Worm (Caenorhabditis elegans) whole organism, late embryonic: ENCODE results near the gene T12B5.15.

Experiments
- C08G9.2 ChIP-seq: sonication (generic microtip); optimal IDR thresholded peaks from 2 replicates; lab custom pipeline; 2016; ENCODE audit warnings: mild to moderate bottlenecking, missing genetic modification characterization, moderate library complexity, missing compliant biosample characterization
- C38D4.7 ChIP-seq: fragments of 200-800 bp; sonication (Bioruptor generic); optimal IDR thresholded peaks from 2 replicates; lab custom pipeline; 2018; ENCODE audit warnings: mild to moderate bottlenecking, missing genetic modification characterization, moderate library complexity, missing compliant biosample characterization
- T23F11.4 ChIP-seq: fragments of 200-800 bp; sonication (Bioruptor generic); optimal IDR thresholded peaks from 2 replicates; lab custom pipeline; 2018; ENCODE audit warnings: mild to moderate bottlenecking, missing genetic modification characterization, missing compliant biosample characterization
- ahr-1 ChIP-seq: sonication (generic microtip); optimal IDR thresholded peaks from 2 replicates; lab custom pipeline; 2016; ENCODE audit warnings: missing genetic modification characterization, missing compliant biosample characterization
- ceh-14 ChIP-seq: sonication (generic microtip); optimal IDR thresholded peaks from 2 replicates; lab custom pipeline; 2016; ENCODE audit warnings: missing genotype, missing genetic modification characterization, missing compliant biosample characterization
- ceh-18 ChIP-seq: sonication (generic microtip); optimal IDR thresholded peaks from 2 replicates; lab custom pipeline; 2016; ENCODE audit warnings: missing genetic modification characterization, missing compliant biosample characterization
- ceh-2 ChIP-seq: sonication (generic microtip); optimal IDR thresholded peaks from 2 replicates; lab custom pipeline; 2016; ENCODE audit warnings: missing genotype, missing genetic modification characterization, missing compliant biosample characterization
- ceh-30 ChIP-seq: fragments of 150-350 bp; optimal IDR thresholded peaks from 2 replicates; lab custom pipeline; 2014; ENCODE audit warnings: missing biosample characterization, missing genetic modification characterization
- ceh-31 ChIP-seq: sonication (generic microtip); optimal IDR thresholded peaks from 2 replicates; lab custom pipeline; 2016; ENCODE audit warnings: missing genetic modification characterization, missing compliant biosample characterization
- ceh-34 ChIP-seq: sonication (generic microtip); optimal IDR thresholded peaks from 2 replicates; lab custom pipeline; 2016; ENCODE audit warnings: mild to moderate bottlenecking, missing genetic modification characterization, missing compliant biosample characterization
- ceh-45 ChIP-seq: fragments of 200-800 bp; sonication (Bioruptor generic); IDR thresholded peaks from 2 replicates; pipeline ENCODE4 v1.3.6; 2022; ENCODE audit warnings: missing genetic modification reagents, missing genetic modification characterization, missing compliant biosample characterization
- ceh-48 ChIP-seq: sonication (generic microtip); optimal IDR thresholded peaks from 2 replicates; lab custom pipeline; 2016; ENCODE audit warnings: missing genetic modification characterization, inconsistent platforms, missing compliant biosample characterization
- ceh-6 ChIP-seq: fragments of 200-800 bp; sonication (Bioruptor generic); optimal IDR thresholded peaks from 2 replicates; lab custom pipeline; 2018; ENCODE audit warnings: mild to moderate bottlenecking, missing genetic modification characterization, missing compliant biosample characterization
- ceh-9 ChIP-seq: sonication (generic microtip); optimal IDR thresholded peaks from 2 replicates; lab custom pipeline; 2016; ENCODE audit warnings: mild to moderate bottlenecking, missing genetic modification characterization, inconsistent platforms, missing compliant biosample characterization
- che-1 ChIP-seq: sonication (generic microtip); optimal IDR thresholded peaks from 2 replicates; lab custom pipeline; 2016; ENCODE audit warnings: mild to moderate bottlenecking, missing genetic modification characterization, missing compliant biosample characterization
- dve-1 ChIP-seq: sonication (generic microtip); optimal IDR thresholded peaks from 2 replicates; lab custom pipeline; 2017; ENCODE audit warnings: antibody characterized with exemption, mild to moderate bottlenecking, missing genetic modification characterization, missing compliant biosample characterization
- elt-2 ChIP-seq: sonication (generic microtip); optimal IDR thresholded peaks from 2 replicates; lab custom pipeline; 2016; ENCODE audit warnings: missing genetic modification reagents, missing genetic modification characterization, missing compliant biosample characterization
- elt-4 ChIP-seq: sonication (generic microtip); optimal IDR thresholded peaks from 2 replicates; lab custom pipeline; 2016; ENCODE audit warnings: missing genetic modification characterization, missing compliant biosample characterization
- ets-4 ChIP-seq: sonication (generic microtip); optimal IDR thresholded peaks from 2 replicates; lab custom pipeline; 2016; ENCODE audit warnings: missing genetic modification characterization, missing compliant biosample characterization
- eyg-1 ChIP-seq: sonication (generic microtip); optimal IDR thresholded peaks from 2 replicates; lab custom pipeline; 2016; ENCODE audit warnings: missing genotype, missing genetic modification characterization, missing compliant biosample characterization
- fax-1 ChIP-seq: sonication (generic microtip); optimal IDR thresholded peaks from 2 replicates; lab custom pipeline; 2016; ENCODE audit warnings: missing genotype, missing genetic modification characterization, missing compliant biosample characterization
- fkh-6 ChIP-seq: sonication (generic microtip); optimal IDR thresholded peaks from 2 replicates; lab custom pipeline; 2016; ENCODE audit warnings: missing genetic modification characterization, missing compliant biosample characterization
- gmeb-2 ChIP-seq: sonication (generic microtip); optimal IDR thresholded peaks from 2 replicates; lab custom pipeline; 2016; ENCODE audit warnings: missing genetic modification characterization, inconsistent platforms, missing compliant biosample characterization
- hlh-15 ChIP-seq: sonication (generic microtip); optimal IDR thresholded peaks from 2 replicates; lab custom pipeline; 2016; ENCODE audit warnings: missing genetic modification characterization, missing compliant biosample characterization
- hlh-6 ChIP-seq: sonication (generic microtip); optimal IDR thresholded peaks from 2 replicates; lab custom pipeline; 2016; ENCODE audit warnings: missing genotype, missing genetic modification characterization, missing compliant biosample characterization
- hlh-8 ChIP-seq: sonication (generic microtip); optimal IDR thresholded peaks from 2 replicates; lab custom pipeline; 2016; ENCODE audit warnings: missing genotype, missing genetic modification characterization, missing compliant biosample characterization
- lin-11 ChIP-seq: fragments of 200-800 bp; sonication (Bioruptor generic); optimal IDR thresholded peaks from 2 replicates; lab custom pipeline; 2018; ENCODE audit warnings: mild to moderate bottlenecking, missing genetic modification characterization, missing compliant biosample characterization
- madf-2 ChIP-seq: sonication (generic microtip); optimal IDR thresholded peaks from 2 replicates; lab custom pipeline; 2017; ENCODE audit warnings: missing genetic modification characterization, missing compliant biosample characterization
- mec-3 ChIP-seq: sonication (generic microtip); optimal IDR thresholded peaks from 2 replicates; lab custom pipeline; 2016; ENCODE audit warnings: borderline replicate concordance, missing genetic modification characterization, missing compliant biosample characterization
- nfya-1 ChIP-seq: sonication (generic microtip); optimal IDR thresholded peaks from 2 replicates; lab custom pipeline; 2017; ENCODE audit warnings: missing genetic modification characterization, mild to moderate bottlenecking, missing compliant biosample characterization, antibody characterized with exemption, moderate library complexity
- pag-3 ChIP-seq: sonication (generic microtip); optimal IDR thresholded peaks from 2 replicates; lab custom pipeline; 2016; ENCODE audit warnings: missing compliant biosample characterization, missing genetic modification characterization, borderline replicate concordance
- pat-9 ChIP-seq: fragments of 200-800 bp; sonication (Bioruptor generic); optimal IDR thresholded peaks from 2 replicates; lab custom pipeline; 2018; ENCODE audit warnings: mild to moderate bottlenecking, missing genetic modification characterization, moderate library complexity, missing compliant biosample characterization
- pqm-1 ChIP-seq: sonication (generic microtip); optimal IDR thresholded peaks from 2 replicates; lab custom pipeline; 2016; ENCODE audit warnings: missing genetic modification characterization, missing compliant biosample characterization
- pros-1 ChIP-seq: fragments of 150-350 bp; optimal IDR thresholded peaks from 2 replicates; lab custom pipeline; 2014; ENCODE audit warnings: missing biosample characterization, missing genetic modification reagents, missing genetic modification characterization
- ref-2 ChIP-seq: sonication (generic microtip); optimal IDR thresholded peaks from 2 replicates; lab custom pipeline; 2016; ENCODE audit warnings: missing genetic modification characterization, missing compliant biosample characterization
- rnt-1 ChIP-seq: sonication (generic microtip); optimal IDR thresholded peaks from 2 replicates; lab custom pipeline; 2016; ENCODE audit warnings: missing genetic modification characterization, missing compliant biosample characterization
- sdc-2 ChIP-seq: sonication (generic microtip); optimal IDR thresholded peaks from 2 replicates; lab custom pipeline; 2016; ENCODE audit warnings: missing genotype, missing genetic modification characterization, missing compliant biosample characterization
- sox-2 ChIP-seq: fragments of 200-800 bp; sonication (Bioruptor generic); IDR thresholded peaks from 2 replicates; pipeline ENCODE4 v1.3.6; 2022; ENCODE audit warnings: missing genetic modification reagents, missing genetic modification characterization, missing compliant biosample characterization
- sox-4 ChIP-seq: sonication (generic microtip); optimal IDR thresholded peaks from 2 replicates; lab custom pipeline; 2017; ENCODE audit warnings: mild to moderate bottlenecking, missing genetic modification characterization, inconsistent platforms, missing compliant biosample characterization
- tbx-7 ChIP-seq: sonication (generic microtip); optimal IDR thresholded peaks from 2 replicates; lab custom pipeline; 2016; ENCODE audit warnings: missing genotype, missing genetic modification characterization, missing compliant biosample characterization
- ttx-3 ChIP-seq: sonication (generic microtip); optimal IDR thresholded peaks from 2 replicates; lab custom pipeline; 2016; ENCODE audit warnings: missing genetic modification reagents, missing genetic modification characterization, missing compliant biosample characterization
- unc-42 ChIP-seq: sonication (generic microtip); optimal IDR thresholded peaks from 2 replicates; lab custom pipeline; 2016; ENCODE audit warnings: missing genotype, missing genetic modification characterization, missing compliant biosample characterization
- zip-5 ChIP-seq: sonication (generic microtip); optimal IDR thresholded peaks from 2 replicates; lab custom pipeline; 2016; ENCODE audit warnings: missing genetic modification characterization, missing compliant biosample characterization
- ztf-16 ChIP-seq: sonication (generic microtip); optimal IDR thresholded peaks from 2 replicates; lab custom pipeline; 2017; ENCODE audit warnings: missing genetic modification characterization, missing compliant biosample characterization

T12B5.15 gene

DNA sequence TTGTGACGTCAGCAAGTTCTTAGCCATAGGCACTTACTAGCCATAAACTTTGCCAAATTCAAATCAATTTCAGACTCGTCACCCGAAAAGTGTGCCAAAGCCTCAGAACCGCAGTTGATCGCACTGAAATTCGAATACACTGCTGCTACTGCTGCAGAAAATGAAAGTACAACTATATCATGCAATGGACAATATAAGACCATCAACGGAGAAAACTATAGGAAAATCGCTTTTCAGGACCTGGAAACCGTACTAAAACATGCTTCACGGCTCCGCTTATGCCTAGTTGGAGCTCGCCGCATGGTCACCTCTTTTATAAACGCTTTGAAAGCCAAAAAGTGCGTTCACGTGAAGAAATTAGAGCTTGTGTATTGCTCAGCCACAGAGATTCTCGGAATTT is 15.9 kb downstream of the T12B5.15 start, which contains the start of gene fbxa-22:
Gene fbxa-22 (plus strand): TSS at position 301 of the 400 bp plus-strand sequence.
- TF ChIP-seq pag-3 (tag; lab: Kevin White, UChicago) (no peak), sdc-2 (tag; lab: Kevin White, UChicago) (no peak), ceh-31 (tag; lab: Kevin White, UChicago) (no peak), hlh-8 (tag; lab: Kevin White, UChicago) (no peak), nfya-1 (tag; lab: Kevin White, UChicago) (no peak), fax-1 (no peak), pros-1 (tag; lab: Kevin White, UChicago) (no peak), fkh-6 (tag; lab: Kevin White, UChicago) (no peak), ahr-1 (tag; lab: Kevin White, UChicago) (no peak)

ce11 chrIII:937961-938360 is 16.5 kb downstream of the T12B5.15 start, which contains the start of gene fbxa-56:
fbxa-56 (minus strand) TSS chrIII:938061.
- TF ChIP-seq ceh-30 (tag; lab: Kevin White, UChicago), result no peak
- no peak for TF ChIP-seq pros-1 (tag; lab: Kevin White, UChicago)
- no peak for TF ChIP-seq sdc-2 (tag; lab: Kevin White, UChicago)
- no peak for TF ChIP-seq madf-2 (tag; lab: Kevin White, UChicago)
- no peak for TF ChIP-seq dve-1 (tag; lab: Kevin White, UChicago)
- TF ChIP-seq hlh-15 (tag; lab: Kevin White, UChicago), result no peak
- TF ChIP-seq ahr-1 (tag; lab: Kevin White, UChicago), result no peak
- no peak for TF ChIP-seq ceh-9 (tag; lab: Kevin White, UChicago)
- no peak for TF ChIP-seq hlh-8 (tag; lab: Kevin White, UChicago)
- TF ChIP-seq ceh-45 (GFP tag; lab: Robert Waterston, UW), result no peak
- no peak for TF ChIP-seq mec-3 (tag; lab: Kevin White, UChicago)
- no peak for TF ChIP-seq sox-2
- no peak for TF ChIP-seq gmeb-2 (tag; lab: Kevin White, UChicago)
- TF ChIP-seq ttx-3 (tag; lab: Kevin White, UChicago), result no peak
- no peak for TF ChIP-seq ceh-18 (tag; lab: Kevin White, UChicago)

DNA sequence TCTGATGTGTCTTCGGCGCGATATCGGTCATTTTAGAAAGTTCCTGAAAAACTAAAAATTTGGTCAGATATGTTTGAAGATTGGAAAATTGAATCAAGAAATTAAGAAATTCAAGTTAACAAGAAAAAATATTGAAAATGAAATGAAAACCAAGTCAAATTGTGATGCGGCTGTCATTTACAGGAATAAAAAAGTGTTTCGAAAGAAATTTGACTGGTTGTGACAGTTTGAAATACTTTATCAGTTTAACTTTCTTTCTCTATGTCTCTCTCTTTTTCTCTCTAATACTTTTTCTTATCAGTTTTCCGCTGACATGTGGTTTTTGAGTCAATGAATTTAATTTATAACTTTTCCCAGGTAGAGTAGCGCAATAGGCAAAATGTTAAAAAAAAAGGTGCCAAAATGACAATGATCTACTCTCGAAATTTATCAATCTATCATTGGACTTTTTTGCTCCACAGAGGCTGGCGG is 18.4 kb downstream of the T12B5.15 start, which contains the start of gene fbxa-55:
Gene fbxa-55 (minus strand): TSS at position 51 of the 471 bp plus-strand sequence.
- TF ChIP-seq lin-11 (tag; lab: Kevin White, UChicago), result no peak

DNA sequence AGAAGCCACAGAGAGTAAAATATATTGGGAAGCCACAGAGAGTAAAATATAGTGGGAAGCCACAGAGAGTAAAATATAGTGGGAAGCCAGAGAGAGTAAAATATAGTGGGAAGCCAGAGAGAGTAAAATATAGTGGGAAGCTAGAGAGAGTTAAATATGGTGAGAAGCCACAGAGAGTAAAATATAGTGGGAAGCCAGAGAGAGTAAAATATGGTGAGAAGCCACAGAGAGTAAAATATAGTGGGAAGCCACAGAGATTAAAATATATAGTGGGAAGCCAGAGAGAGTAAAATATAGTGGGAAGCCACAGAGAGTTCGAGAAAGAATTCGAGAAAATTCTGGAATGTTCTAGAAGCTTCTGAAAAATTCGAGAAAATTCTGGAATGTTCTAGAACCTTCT is 23.0 kb downstream of the T12B5.15 start:
- TF ChIP-seq hlh-6 (tag; lab: Kevin White, UChicago), result peak; percentile 88
- peak; percentile 42 for TF ChIP-seq ztf-16 (tag; lab: Kevin White, UChicago)
- peak; percentile 67 for TF ChIP-seq unc-42
- peak; percentile 32 for TF ChIP-seq ceh-6 (GFP tag; lab: Kevin White, UChicago)
- TF ChIP-seq C38D4.7, result peak; percentile 66
- peak; percentile 89 for TF ChIP-seq pat-9 (tag; lab: Kevin White, UChicago)
- peak; percentile 97 for TF ChIP-seq pag-3 (tag; lab: Kevin White, UChicago)
- TF ChIP-seq T23F11.4 (GFP tag; lab: Kevin White, UChicago), result peak; percentile 56
- TF ChIP-seq C08G9.2 (tag; lab: Kevin White, UChicago), result peak; percentile 76
- TF ChIP-seq pqm-1 (tag; lab: Kevin White, UChicago), result peak; percentile 96
- TF ChIP-seq ceh-18 (tag; lab: Kevin White, UChicago), result peak; percentile 34
- TF ChIP-seq sox-4 (tag; lab: Kevin White, UChicago), result peak; percentile 94
- peak; percentile 19 for TF ChIP-seq elt-2 (tag; lab: Kevin White, UChicago)
- peak; percentile 62 for TF ChIP-seq tbx-7
- peak; percentile 74 for TF ChIP-seq ceh-48 (tag; lab: Kevin White, UChicago)
- peak; percentile 84 for TF ChIP-seq che-1 (tag; lab: Kevin White, UChicago)
- peak; percentile 83 for TF ChIP-seq ceh-14 (tag; lab: Kevin White, UChicago)
- TF ChIP-seq ceh-2 (tag; lab: Kevin White, UChicago), result peak; percentile 45
- peak; percentile 53 for TF ChIP-seq ref-2 (tag; lab: Kevin White, UChicago)
- peak; percentile 76 for TF ChIP-seq mec-3 (tag; lab: Kevin White, UChicago)
- TF ChIP-seq ttx-3 (tag; lab: Kevin White, UChicago), result peak; percentile 41
- peak; percentile 91 for TF ChIP-seq hlh-8 (tag; lab: Kevin White, UChicago)
- TF ChIP-seq ceh-34, result peak; percentile 84
- peak; percentile 65 for TF ChIP-seq rnt-1 (tag; lab: Kevin White, UChicago)
- peak; percentile 57 for TF ChIP-seq eyg-1 (tag; lab: Kevin White, UChicago)
- peak; percentile 97 for TF ChIP-seq elt-4
- peak; percentile 72 for TF ChIP-seq sdc-2 (tag; lab: Kevin White, UChicago)
- peak; percentile 81 for TF ChIP-seq ceh-31 (tag; lab: Kevin White, UChicago)
- TF ChIP-seq zip-5 (tag; lab: Kevin White, UChicago), result peak; percentile 34
- peak; percentile 83 for TF ChIP-seq ets-4 (tag; lab: Kevin White, UChicago)
